Fruit fly (Drosophila melanogaster): ENCODE results near the gene Lkb1.

Gene Lkb1

dm6 chr3R:13676137-13677086 lies at the start of gene Lkb1, which contains the start of gene CG9588:
TSS of gene Lkb1 (plus strand) at chr3R:13676549.
TSS of gene CG9588 (minus strand) at chr3R:13676681.
- no peak for TF ChIP-seq noc (tag; optimal IDR thresholded peaks at IDR 0.05)

- TF ChIP-seq noc (tag; optimal IDR thresholded peaks at IDR 0.05) = no peak
These were observed 44.7 kb upstream of the Lkb1 start, which contains the start of gene CG10841 for dm6 chr3R:13631642-13632041. TSS of gene CG10841 (plus strand) at chr3R:13631942.

- TF ChIP-seq noc (tag; optimal IDR thresholded peaks at IDR 0.05) = no peak
These were observed 31.3 kb upstream of the Lkb1 start for dm6 chr3R:13644778-13645660.

- no peak for TF ChIP-seq noc (tag; optimal IDR thresholded peaks at IDR 0.05)
These were observed 30.4 kb upstream of the Lkb1 start, which contains the start of gene sqd for dm6 chr3R:13645874-13646370. TSS of gene sqd (minus strand) at chr3R:13646304.

DNA sequence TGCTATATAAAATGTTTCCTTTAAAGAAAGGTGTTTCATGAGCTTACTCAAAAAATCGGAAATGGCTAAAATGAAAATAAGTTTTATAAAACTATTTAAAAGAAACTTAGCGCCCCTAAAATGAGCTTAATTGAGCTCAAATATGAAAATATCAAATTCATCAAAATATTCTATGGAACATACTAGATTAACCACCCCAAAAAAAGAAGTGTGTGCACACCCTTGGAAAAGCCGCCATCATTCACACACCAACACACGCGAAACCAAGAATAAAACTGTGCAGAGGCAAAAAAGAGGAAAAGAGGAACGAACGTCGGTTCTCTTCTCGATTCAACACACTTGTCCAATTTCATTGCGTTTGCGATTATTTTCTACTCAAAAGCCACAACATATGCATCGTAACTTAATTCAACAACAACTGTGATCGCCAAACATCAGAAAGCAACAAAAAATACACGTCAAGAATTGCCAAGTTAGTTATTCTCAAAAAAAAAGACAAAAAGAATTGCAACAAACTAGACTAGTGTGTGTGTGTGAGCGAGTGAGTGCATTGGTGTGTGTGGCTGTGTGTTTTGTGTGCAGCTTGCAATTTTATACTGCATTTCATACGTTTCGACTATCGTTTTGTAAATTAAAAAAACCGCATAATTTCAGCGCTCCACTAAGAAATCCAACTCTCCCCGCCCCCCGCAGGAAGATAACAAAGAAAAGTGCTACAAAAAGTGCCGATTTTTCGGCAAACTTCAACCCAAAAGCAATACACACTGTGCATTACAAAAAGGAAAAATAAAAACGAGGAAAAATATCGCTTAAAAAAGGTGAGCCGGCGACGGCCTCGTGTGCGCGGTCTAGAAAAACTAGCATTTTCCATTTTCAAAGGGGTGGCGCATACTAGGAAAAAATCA lies 29.4 kb upstream of the Lkb1 start, which contains the start of gene rin:
rin (plus strand) TSS at position 276 of the 905 bp plus-strand sequence.
- no peak for TF ChIP-seq noc (tag; optimal IDR thresholded peaks at IDR 0.05)

dm6 chr3R:13647734-13648541 lies 28.4 kb upstream of the Lkb1 start:
- TF ChIP-seq noc (tag; optimal IDR thresholded peaks at IDR 0.05) = no peak

DNA sequence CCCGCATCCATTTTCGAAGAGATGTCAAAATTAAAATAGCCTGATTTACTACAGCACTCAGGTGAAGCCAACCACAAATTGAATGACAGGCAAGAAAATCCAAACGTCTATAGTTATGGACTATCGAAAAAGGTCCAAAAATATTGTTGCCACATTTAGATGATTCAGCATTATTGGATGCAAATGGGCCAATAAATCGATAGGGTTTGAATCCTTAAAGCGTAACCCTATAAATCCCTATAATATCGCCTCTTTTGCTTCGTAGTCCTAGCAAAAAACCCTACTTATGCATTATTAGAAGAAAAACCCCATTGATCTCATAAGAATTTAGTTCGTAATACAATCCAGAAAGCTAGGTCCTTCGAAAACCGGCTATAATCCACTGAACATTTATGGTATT lies 20.1 kb upstream of the Lkb1 start, which contains the start of gene Rbp4:
Rbp4 (minus strand) TSS at position 101 of the 400 bp plus-strand sequence.
- no peak for TF ChIP-seq noc (tag; optimal IDR thresholded peaks at IDR 0.05)

DNA sequence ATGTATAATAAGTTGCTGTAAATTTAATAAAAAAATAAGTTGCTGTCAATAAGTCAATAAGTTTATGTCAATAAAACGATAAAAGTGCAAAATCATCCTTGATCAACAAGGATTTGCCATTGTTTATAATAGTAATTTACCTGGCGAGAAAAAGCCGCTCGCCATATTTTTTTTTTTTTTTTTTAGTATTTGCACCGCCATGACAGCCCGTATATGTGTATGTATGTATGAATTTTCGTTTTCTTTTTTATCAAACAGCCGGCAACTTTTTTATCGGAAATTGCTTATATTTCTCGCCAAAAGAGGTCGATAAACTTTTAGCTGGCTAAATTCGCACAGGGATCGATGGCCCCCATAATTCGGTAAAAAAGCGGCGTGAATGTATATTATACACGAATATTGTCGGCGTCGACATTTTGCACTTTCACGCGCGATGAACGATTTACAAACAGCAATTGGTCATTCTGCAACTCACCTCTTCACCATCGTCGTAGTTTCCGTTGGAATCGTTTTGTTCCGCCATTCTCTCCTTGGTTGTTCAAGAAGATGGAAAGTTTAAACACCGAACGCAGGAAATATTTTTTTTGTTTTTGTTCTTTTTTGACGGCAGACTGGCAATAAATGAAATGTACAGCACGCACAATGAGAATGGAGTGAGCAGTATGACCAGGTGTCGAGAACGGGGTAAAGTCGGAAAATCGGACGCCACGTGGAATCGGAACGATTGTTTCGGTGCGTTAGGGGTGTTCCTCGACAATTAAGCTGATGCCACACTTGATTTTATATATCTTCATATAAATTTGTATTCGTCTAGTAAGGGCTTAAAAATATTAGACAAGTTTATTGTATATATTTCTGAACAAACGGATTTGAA lies 16.2 kb upstream of the Lkb1 start, which contains the start of gene Hrb87F:
Hrb87F (minus strand) TSS at position 667 of the 874 bp plus-strand sequence.
- no peak for TF ChIP-seq noc (tag; optimal IDR thresholded peaks at IDR 0.05)

- peak; percentile 71 for TF ChIP-seq noc (tag; optimal IDR thresholded peaks at IDR 0.05)
These were observed 15.3 kb upstream of the Lkb1 start, which contains the start of gene B52 for dm6 chr3R:13660924-13661659. TSS of gene B52 (plus strand) at chr3R:13661311.

dm6 chr3R:13662149-13662548 lies 14.2 kb upstream of the Lkb1 start:
- no peak for TF ChIP-seq noc (tag; optimal IDR thresholded peaks at IDR 0.05)

- no peak for TF ChIP-seq noc (tag; optimal IDR thresholded peaks at IDR 0.05)
These were observed 10.4 kb upstream of the Lkb1 start for dm6 chr3R:13665992-13666391.

DNA sequence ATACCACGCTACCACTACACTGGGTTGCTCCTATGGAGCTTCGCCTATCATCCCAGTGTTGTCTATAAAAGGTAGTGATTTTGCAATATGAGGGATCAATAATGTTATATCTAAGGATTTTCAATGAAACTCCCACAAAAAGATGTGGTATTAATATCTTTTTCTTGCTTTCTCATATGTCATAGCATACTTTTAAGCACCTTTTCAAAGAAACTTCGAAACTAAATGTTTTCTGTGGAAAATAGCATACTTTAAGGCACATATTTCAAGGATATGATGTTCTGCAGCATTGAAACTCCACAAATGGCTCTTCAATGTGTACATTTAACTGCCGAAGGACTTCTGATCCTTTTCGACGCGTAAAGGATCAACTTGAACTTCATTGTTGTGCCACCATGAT lies 3.5 kb upstream of the Lkb1 start:
- TF ChIP-seq noc (tag; optimal IDR thresholded peaks at IDR 0.05) = no peak
